Worm (Caenorhabditis elegans) whole organism, late embryonic: ENCODE results near the gene C08F11.10.

Experiments
- lim-6 ChIP-seq: sonication (generic microtip); optimal IDR thresholded peaks from 2 replicates; lab custom pipeline; 2016; ENCODE audit warnings: missing genetic modification characterization, missing compliant biosample characterization
- nfya-1 ChIP-seq: sonication (generic microtip); optimal IDR thresholded peaks from 2 replicates; lab custom pipeline; 2017; ENCODE audit warnings: missing genetic modification characterization, mild to moderate bottlenecking, missing compliant biosample characterization, antibody characterized with exemption, moderate library complexity

ce11 chrIV:13649126-13649525 lies at the start of gene C08F11.10:
- no peak for TF ChIP-seq lim-6 (tag; lab: Kevin White, UChicago)
- no peak for TF ChIP-seq nfya-1 (tag; lab: Kevin White, UChicago)
